Worm (Caenorhabditis elegans) whole organism, mixed stage, embryonic: Measurements from ENCODE around the gene grl-2.

Source experiments
- blmp-1 ChIP-seq: fragments of 150-350 bp; optimal IDR thresholded peaks from 2 replicates; lab custom pipeline; 2014; ENCODE audit warnings: missing biosample characterization, missing genetic modification characterization
- ham-2 ChIP-seq: fragments of 200-800 bp; sonication (Bioruptor generic); optimal IDR thresholded peaks from 2 replicates; lab custom pipeline; 2018; ENCODE audit warnings: mild to moderate bottlenecking, missing genetic modification characterization, missing compliant biosample characterization
- lsy-2 ChIP-seq: fragments of 150-350 bp; optimal IDR thresholded peaks from 2 replicates; lab custom pipeline; 2014; ENCODE audit warnings: missing biosample characterization, missing genetic modification characterization
- nhr-237 ChIP-seq: fragments of 150-350 bp; optimal IDR thresholded peaks from 2 replicates; lab custom pipeline; 2014; ENCODE audit warnings: missing biosample characterization, missing genetic modification characterization
- snpc-4 ChIP-seq: fragments of 150-350 bp; optimal IDR thresholded peaks from 2 replicates; lab custom pipeline; 2014; ENCODE audit warnings: missing biosample characterization, missing genetic modification characterization
- tbx-8 ChIP-seq: fragments of 200-800 bp; sonication (Bioruptor generic); optimal IDR thresholded peaks from 2 replicates; lab custom pipeline; 2018; ENCODE audit warnings: mild to moderate bottlenecking, missing genetic modification characterization, moderate library complexity, missing compliant biosample characterization
- ztf-11 ChIP-seq: fragments of 150-350 bp; optimal IDR thresholded peaks from 2 replicates; lab custom pipeline; 2014; ENCODE audit warnings: missing biosample characterization, missing genetic modification characterization

ce11 chrV:12964076-12964475 is 19.2 kb downstream of the grl-2 start, which contains the start of gene srd-35:
- TF ChIP-seq lsy-2 (tag; lab: Kevin White, UChicago) (no peak), nhr-237 (tag; lab: Kevin White, UChicago) (no peak), tbx-8 (GFP tag; lab: Kevin White, UChicago) (no peak), ztf-11 (tag; lab: Kevin White, UChicago) (no peak), blmp-1 (tag; lab: Kevin White, UChicago) (no peak), ham-2 (GFP tag; lab: Kevin White, UChicago) (no peak), snpc-4 (no peak)
